Worm (Caenorhabditis elegans): Measurements from ENCODE around the gene Y38H6C.21.

The Y38H6C.21 gene

DNA sequence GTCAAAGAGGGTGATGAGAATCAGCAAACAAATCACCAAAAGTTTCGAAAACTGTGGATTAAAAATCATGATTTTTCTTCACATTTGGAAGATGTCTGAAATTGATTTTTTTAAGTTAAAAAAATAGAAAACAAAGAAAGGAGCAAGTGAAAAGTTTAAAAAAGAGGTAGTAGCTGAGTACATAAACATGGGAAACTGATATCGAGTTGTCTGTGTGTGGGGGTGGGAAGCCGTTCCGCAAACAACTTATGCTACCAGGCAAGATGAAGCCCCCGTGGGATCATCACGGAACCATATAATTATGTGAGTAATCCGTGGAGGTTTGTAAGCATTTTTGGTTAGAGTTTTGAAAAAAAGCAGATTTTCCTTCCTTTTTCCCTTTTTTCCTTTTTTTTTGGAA, 4.0 kb downstream of the Y38H6C.21 start, which contains the start of gene Y38H6C.20:
Gene Y38H6C.20 (minus strand): TSS at position 101 of the 400 bp plus-strand sequence.
- no peak for TF ChIP-seq php-3 (GFP tag; IDR thresholded peaks at IDR 0.05)
- TF ChIP-seq unc-62 (GFP tag; optimal IDR thresholded peaks at IDR 0.05 in 1 of 2), result peak in 1 of 2 experiments; percentile 18
- TF ChIP-seq unc-62 (tag; optimal IDR thresholded peaks at IDR 0.05), result no peak

DNA sequence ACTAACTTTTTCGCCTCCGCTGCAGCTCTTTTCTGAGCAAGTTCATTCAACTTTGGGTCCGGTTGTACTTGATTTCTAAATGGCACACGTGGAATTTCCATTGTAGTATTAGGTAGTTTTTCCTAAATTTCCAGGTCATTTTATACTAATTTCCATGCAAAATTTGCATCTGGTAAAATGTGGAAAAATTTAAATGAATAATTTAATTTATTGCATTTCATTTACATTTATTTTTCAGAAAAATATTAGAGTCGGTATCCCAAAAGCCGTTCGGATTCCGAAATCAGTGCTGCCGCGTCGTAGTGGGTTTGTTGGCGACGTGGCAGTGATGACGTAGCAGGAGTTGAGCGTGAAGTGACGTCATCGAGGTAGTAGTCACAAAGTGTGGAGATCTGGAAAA, 8.0 kb downstream of the Y38H6C.21 start, which contains the start of gene Y38H6C.18:
Gene Y38H6C.18 (minus strand): TSS at position 101 of the 400 bp plus-strand sequence.
- TF ChIP-seq nhr-237 (tag; optimal IDR thresholded peaks at IDR 0.05) (no peak), mdt-29 (GFP tag; IDR thresholded peaks at IDR 0.05) (no peak), ztf-11 (tag; optimal IDR thresholded peaks at IDR 0.05) (no peak), aly-2 (tag; optimal IDR thresholded peaks at IDR 0.05) (no peak), nhr-6 (tag; optimal IDR thresholded peaks at IDR 0.05) (no peak), fkh-10 (GFP tag; optimal IDR thresholded peaks at IDR 0.05) (no peak), nhr-42 (GFP tag; IDR thresholded peaks at IDR 0.05) (no peak), snpc-4 (tag; optimal IDR thresholded peaks at IDR 0.05) (no peak), nhr-41 (GFP tag; IDR thresholded peaks at IDR 0.05) (no peak), lin-1 (GFP tag; IDR thresholded peaks at IDR 0.05) (no peak)

DNA sequence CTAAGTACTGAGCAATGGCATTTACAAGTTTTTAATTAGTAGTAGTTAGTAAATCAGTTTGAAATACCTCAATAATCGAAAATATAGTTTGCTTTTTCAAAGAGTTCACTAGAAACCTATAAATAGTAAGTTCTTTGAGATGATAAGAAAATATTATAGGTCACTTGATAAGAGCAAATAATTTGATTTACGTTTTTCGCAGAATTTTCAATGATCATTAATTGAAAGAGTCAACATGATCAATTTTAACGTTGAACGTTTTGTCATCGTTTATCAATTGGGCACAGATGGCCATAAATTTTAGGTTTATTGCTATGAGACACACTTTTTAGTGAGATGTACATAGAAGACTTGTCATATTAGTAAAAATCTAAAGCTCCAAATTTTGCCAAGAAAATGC, 9.3 kb downstream of the Y38H6C.21 start:
- TF ChIP-seq pqm-1 (tag; optimal IDR thresholded peaks at IDR 0.05), result peak; percentile 2
- TF ChIP-seq daf-16 (GFP tag; optimal IDR thresholded peaks at IDR 0.05), result no peak
- peak; percentile 71 for TF ChIP-seq daf-16 (tag; optimal IDR thresholded peaks at IDR 0.05)
- no peak for TF ChIP-seq aly-2 (tag; optimal IDR thresholded peaks at IDR 0.05)
- no peak for TF ChIP-seq nhr-102 (tag; optimal IDR thresholded peaks at IDR 0.05)

DNA sequence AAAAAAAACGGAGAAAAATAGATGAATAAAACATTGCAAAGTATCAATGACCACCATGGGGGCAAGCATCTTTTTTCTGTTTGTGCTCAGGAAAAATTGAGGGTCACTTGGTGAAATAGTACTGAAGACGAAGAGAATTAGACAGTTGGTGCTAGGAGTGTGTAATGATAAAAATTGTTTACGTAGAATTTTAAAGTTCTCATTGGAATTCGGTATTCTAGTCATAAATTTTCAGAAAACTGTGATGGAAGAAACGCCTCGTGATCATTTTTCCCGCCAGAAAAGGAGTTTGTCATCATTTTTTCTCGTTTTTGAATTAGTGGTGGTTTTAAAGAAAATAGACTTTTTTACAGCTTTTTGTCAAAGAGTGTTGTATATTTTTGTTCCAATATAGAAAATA, 10.5 kb downstream of the Y38H6C.21 start:
- no peak for TF ChIP-seq daf-16 (GFP tag; optimal IDR thresholded peaks at IDR 0.05)
- peak; percentile 84 for TF ChIP-seq daf-16 (tag; optimal IDR thresholded peaks at IDR 0.05)
- TF ChIP-seq ceh-44 (GFP tag; IDR thresholded peaks at IDR 0.05), result no peak
- no peak for TF ChIP-seq dpl-1 (GFP tag; optimal IDR thresholded peaks at IDR 0.05)
- no peak for TF ChIP-seq saeg-2 (GFP tag; IDR thresholded peaks at IDR 0.05)
- TF ChIP-seq F44E2.7 (GFP tag; IDR thresholded peaks at IDR 0.05), result no peak
- no peak for TF ChIP-seq cey-2 (tag; optimal IDR thresholded peaks at IDR 0.05; ENCODE audit: borderline replicate concordance, insufficient read depth)
- no peak for TF ChIP-seq mdt-29 (GFP tag; IDR thresholded peaks at IDR 0.05)
- no peak for TF ChIP-seq dmd-9 (GFP tag; IDR thresholded peaks at IDR 0.05)
- TF ChIP-seq ceh-28 (tag; optimal IDR thresholded peaks at IDR 0.05), result no peak
- TF ChIP-seq zip-2 (tag; optimal IDR thresholded peaks at IDR 0.05), result no peak
- TF ChIP-seq nhr-77 (tag; optimal IDR thresholded peaks at IDR 0.05), result peak; percentile 23
- TF ChIP-seq zip-11 (GFP tag; IDR thresholded peaks at IDR 0.05), result no peak
- no peak for TF ChIP-seq jun-1 (tag; optimal IDR thresholded peaks at IDR 0.05)
- no peak for TF ChIP-seq nhr-237 (tag; optimal IDR thresholded peaks at IDR 0.05)
- TF ChIP-seq arid-1 (GFP tag; conservative IDR thresholded peaks at IDR 0.05), result no peak
- TF ChIP-seq unc-130 (GFP tag; optimal IDR thresholded peaks at IDR 0.05), result no peak
- TF ChIP-seq nhr-28 (tag; optimal IDR thresholded peaks at IDR 0.05), result peak; percentile 56

DNA sequence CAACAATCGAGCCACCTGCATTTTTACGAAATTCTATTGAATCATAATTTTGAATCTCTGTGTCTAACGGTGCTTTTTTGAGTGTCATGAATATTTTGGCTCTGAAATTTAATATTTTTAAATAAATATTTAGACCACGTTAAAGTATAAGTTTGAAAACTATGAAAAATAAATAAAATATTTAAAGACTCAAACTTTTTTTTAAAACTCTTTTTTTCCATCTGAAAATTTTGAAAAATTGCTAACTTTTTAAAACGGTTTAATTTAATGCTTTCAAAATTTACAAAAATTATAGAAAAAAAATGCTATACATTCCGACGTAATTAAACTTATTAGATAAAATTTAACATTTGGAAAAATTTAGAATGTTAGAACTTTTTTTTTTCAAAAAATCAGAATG, 11.0 kb downstream of the Y38H6C.21 start, which contains the start of gene slc-36.3:
Gene slc-36.3 (minus strand): TSS at position 101 of the 400 bp plus-strand sequence.
- TF ChIP-seq lin-1 (GFP tag; IDR thresholded peaks at IDR 0.05), result no peak
- no peak for TF ChIP-seq vab-7 (GFP tag; IDR thresholded peaks at IDR 0.05)
- TF ChIP-seq egl-27 (tag; optimal IDR thresholded peaks at IDR 0.05), result no peak
- no peak for TF ChIP-seq mxl-3 (GFP tag; optimal IDR thresholded peaks at IDR 0.05)
- no peak for TF ChIP-seq daf-16 (GFP tag; optimal IDR thresholded peaks at IDR 0.05)
- no peak for TF ChIP-seq daf-16 (tag; optimal IDR thresholded peaks at IDR 0.05)
- TF ChIP-seq ZK546.5 (tag; optimal IDR thresholded peaks at IDR 0.05), result no peak
- TF ChIP-seq dve-1 (tag; optimal IDR thresholded peaks at IDR 0.05; ENCODE audit: insufficient read depth), result no peak
- no peak for TF ChIP-seq Y105C5A.15 (GFP tag; IDR thresholded peaks at IDR 0.05)
- TF ChIP-seq egl-43 (GFP tag; IDR thresholded peaks at IDR 0.05), result no peak
- TF ChIP-seq hif-1 (tag; optimal IDR thresholded peaks at IDR 0.05), result no peak
- no peak for TF ChIP-seq nhr-25 (tag; optimal IDR thresholded peaks at IDR 0.05; ENCODE audit: borderline replicate concordance, insufficient read depth)
- no peak for TF ChIP-seq T26A8.4 (GFP tag; IDR thresholded peaks at IDR 0.05)
- no peak for TF ChIP-seq sdz-12 (GFP tag; optimal IDR thresholded peaks at IDR 0.05)
- no peak for TF ChIP-seq mdl-1 (tag; optimal IDR thresholded peaks at IDR 0.05)
- TF ChIP-seq D1046.2 (GFP tag; IDR thresholded peaks at IDR 0.05), result no peak
